Worm (Caenorhabditis elegans) whole organism, L2 larva: ENCODE measurements around the gene M106.8.

ENCODE experiments used
- crh-2 ChIP-seq: sonication (generic microtip); optimal IDR thresholded peaks from 2 replicates; lab custom pipeline; 2017; ENCODE audit warnings: missing biosample characterization, missing genetic modification characterization
- lin-11 ChIP-seq: fragments of 150-350 bp; sonication (generic microtip); optimal IDR thresholded peaks from 2 replicates; lab custom pipeline; 2014; ENCODE audit warnings: missing biosample characterization, missing genetic modification characterization, inconsistent platforms, mixed read lengths
- nhr-12 ChIP-seq: fragments of 150-350 bp; optimal IDR thresholded peaks from 2 replicates; lab custom pipeline; 2014; ENCODE audit warnings: missing biosample characterization, missing genetic modification characterization
- snpc-4 ChIP-seq: fragments of 150-350 bp; optimal IDR thresholded peaks from 2 replicates; lab custom pipeline; 2014; ENCODE audit warnings: missing biosample characterization, missing genetic modification characterization
- unc-39 ChIP-seq: fragments of 150-350 bp; optimal IDR thresholded peaks from 2 replicates; lab custom pipeline; 2014; ENCODE audit warnings: missing biosample characterization, missing genetic modification characterization
- unc-55 ChIP-seq: fragments of 150-350 bp; sonication (generic microtip); optimal IDR thresholded peaks from 3 replicates; lab custom pipeline; 2014; ENCODE audit warnings: missing biosample characterization, missing genetic modification reagents, missing genetic modification characterization

- TF ChIP-seq crh-2 (tag; lab: Kevin White, UChicago), result no peak
- TF ChIP-seq snpc-4 (tag; lab: Kevin White, UChicago), result no peak
- no peak for TF ChIP-seq lin-11 (tag; lab: Kevin White, UChicago)
- TF ChIP-seq nhr-12 (tag; lab: Kevin White, UChicago), result no peak
- no peak for TF ChIP-seq unc-39 (tag; lab: Kevin White, UChicago)
- TF ChIP-seq unc-55, result no peak
Measured at ce11 chrII:10792611-10793010, 50.8 kb downstream of the M106.8 start.
